Fruit fly (Drosophila melanogaster) whole organism, prepupa: Measurements from ENCODE around the gene CG31141.
A peak's percentile ranks its signal among the peaks of the same experiment; 100 is the strongest.

ENCODE experiments used
- Blimp-1 ChIP-seq: fragments of 200-800 bp; sonication (Bioruptor generic); optimal IDR thresholded peaks from 3 replicates; lab custom pipeline; 2017; ENCODE audit warnings: missing biosample characterization, missing genetic modification characterization, mild to moderate bottlenecking, moderate library complexity, missing genetic modification reagents
- CG10631 ChIP-seq: fragments of 200-800 bp; sonication (Bioruptor generic); optimal IDR thresholded peaks from 2 replicates; lab custom pipeline; 2016; ENCODE audit warnings: missing biosample characterization, missing genetic modification characterization
- CG10669 ChIP-seq: fragments of 200-800 bp; sonication (Bioruptor generic); optimal IDR thresholded peaks from 3 replicates; lab custom pipeline; 2018; ENCODE audit warnings: missing biosample characterization, mild to moderate bottlenecking, missing genetic modification characterization, moderate library complexity
- CG11762 ChIP-seq: fragments of 200-800 bp; sonication (Bioruptor generic); optimal IDR thresholded peaks from 3 replicates; lab custom pipeline; 2016; ENCODE audit warnings: missing biosample characterization, missing genetic modification characterization; ENCODE audit not compliant: insufficient read depth
- CG11902 ChIP-seq: fragments of 200-800 bp; sonication (Bioruptor generic); optimal IDR thresholded peaks from 3 replicates; lab custom pipeline; 2016; ENCODE audit warnings: missing biosample characterization, missing genetic modification characterization
- CG15336 ChIP-seq: fragments of 200-800 bp; sonication (Bioruptor generic); IDR thresholded peaks from 2 replicates; pipeline ENCODE4 v1.3.6; 2022; ENCODE audit warnings: missing biosample characterization, missing genetic modification characterization
- CG1621 ChIP-seq: fragments of 200-800 bp; sonication (Bioruptor generic); optimal IDR thresholded peaks from 3 replicates; lab custom pipeline; 2018; ENCODE audit warnings: missing biosample characterization, mild to moderate bottlenecking, missing genetic modification characterization
- CG16779 ChIP-seq: fragments of 200-800 bp; sonication (Bioruptor generic); optimal IDR thresholded peaks from 3 replicates; lab custom pipeline; 2017; ENCODE audit warnings: missing biosample characterization, mild to moderate bottlenecking, missing genetic modification characterization
- CG3032 ChIP-seq: fragments of 200-800 bp; optimal IDR thresholded peaks from 2 replicates; lab custom pipeline; 2019; ENCODE audit warnings: missing biosample characterization, mild to moderate bottlenecking, missing genetic modification characterization, moderate library complexity
- CG34406 ChIP-seq: fragments of 200-800 bp; sonication (Bioruptor generic); optimal IDR thresholded peaks from 3 replicates; lab custom pipeline; 2016; ENCODE audit warnings: missing biosample characterization, missing genetic modification characterization
- CG3919 ChIP-seq: fragments of 200-800 bp; sonication (Bioruptor generic); optimal IDR thresholded peaks from 3 replicates; lab custom pipeline; 2016; ENCODE audit warnings: missing biosample characterization, missing genetic modification characterization
- CG4318 ChIP-seq: fragments of 200-800 bp; sonication (Bioruptor generic); optimal IDR thresholded peaks from 3 replicates; lab custom pipeline; 2017; ENCODE audit warnings: missing biosample characterization, mild to moderate bottlenecking, missing genetic modification characterization
- CG6163 ChIP-seq: fragments of 200-800 bp; sonication (Bioruptor generic); IDR thresholded peaks from 3 replicates; pipeline ENCODE4 v1.3.6; 2022; ENCODE audit warnings: missing biosample characterization, missing genetic modification characterization
- CG6276 ChIP-seq: fragments of 200-800 bp; sonication (Bioruptor generic); optimal IDR thresholded peaks from 2 replicates; lab custom pipeline; 2017; ENCODE audit warnings: missing biosample characterization, mild to moderate bottlenecking, missing genetic modification characterization
- CG6808 ChIP-seq: fragments of 200-800 bp; sonication (Bioruptor generic); optimal IDR thresholded peaks from 3 replicates; lab custom pipeline; 2017; ENCODE audit warnings: missing biosample characterization, missing genetic modification characterization, mild to moderate bottlenecking, moderate library complexity, missing genetic modification reagents
- CG6854 ChIP-seq: fragments of 200-800 bp; sonication (Bioruptor generic); optimal IDR thresholded peaks from 2 replicates; lab custom pipeline; 2017; ENCODE audit warnings: missing biosample characterization, mild to moderate bottlenecking, missing genetic modification characterization
- CG7368 ChIP-seq: fragments of 200-800 bp; sonication (Bioruptor generic); optimal IDR thresholded peaks from 3 replicates; lab custom pipeline; 2016; ENCODE audit warnings: missing biosample characterization, missing genetic modification characterization
- CG8319 ChIP-seq: fragments of 200-800 bp; sonication (Bioruptor generic); optimal IDR thresholded peaks from 3 replicates; lab custom pipeline; 2016; ENCODE audit warnings: missing biosample characterization, missing genetic modification characterization
- Eip75B ChIP-seq: fragments of 200-800 bp; sonication (Bioruptor generic); optimal IDR thresholded peaks from 3 replicates; lab custom pipeline; 2016; ENCODE audit warnings: missing biosample characterization, missing genetic modification characterization
- Eip78C ChIP-seq: fragments of 200-800 bp; sonication (Bioruptor generic); peaks from one replicate; lab custom pipeline; 2016; ENCODE audit warnings: missing biosample characterization, missing genetic modification characterization
- Eip93F ChIP-seq: fragments of 200-800 bp; sonication (Bioruptor generic); optimal IDR thresholded peaks from 2 replicates; lab custom pipeline; 2016; ENCODE audit warnings: missing biosample characterization, mild to moderate bottlenecking, missing genetic modification characterization
- Ets96B ChIP-seq: fragments of 200-800 bp; optimal IDR thresholded peaks from 2 replicates; lab custom pipeline; 2019; ENCODE audit warnings: missing biosample characterization, mild to moderate bottlenecking, missing genetic modification characterization, moderate library complexity
- Gug ChIP-seq: fragments of 200-800 bp; sonication (Bioruptor generic); IDR thresholded peaks from 2 replicates; pipeline ENCODE4 v1.3.6; 2022; ENCODE audit warnings: missing biosample characterization, missing genetic modification characterization
- Hr38 ChIP-seq: sonication (Bioruptor generic); optimal IDR thresholded peaks from 2 replicates; lab custom pipeline; 2016; ENCODE audit warnings: missing biosample characterization, missing genetic modification characterization
- Hr39 ChIP-seq: fragments of 200-800 bp; sonication (Bioruptor generic); optimal IDR thresholded peaks from 2 replicates; lab custom pipeline; 2016; ENCODE audit warnings: missing biosample characterization, missing genetic modification characterization
- Hr4 ChIP-seq: fragments of 200-800 bp; sonication (Bioruptor generic); optimal IDR thresholded peaks from 3 replicates; lab custom pipeline; 2016; ENCODE audit warnings: missing biosample characterization, missing genetic modification characterization
- Lpt ChIP-seq: fragments of 200-800 bp; sonication (Bioruptor generic); optimal IDR thresholded peaks from 3 replicates; lab custom pipeline; 2016; ENCODE audit warnings: missing biosample characterization, missing genetic modification characterization
- Met ChIP-seq: fragments of 200-800 bp; sonication (Bioruptor generic); optimal IDR thresholded peaks from 3 replicates; lab custom pipeline; 2016; ENCODE audit warnings: missing biosample characterization, missing genetic modification characterization
- OdsH ChIP-seq: fragments of 200-800 bp; sonication (Bioruptor generic); optimal IDR thresholded peaks from 3 replicates; lab custom pipeline; 2016; ENCODE audit warnings: missing biosample characterization, missing genetic modification characterization
- Sox102F ChIP-seq: fragments of 200-800 bp; sonication (Bioruptor generic); optimal IDR thresholded peaks from 2 replicates; lab custom pipeline; 2016; ENCODE audit warnings: missing biosample characterization, mild to moderate bottlenecking, missing genetic modification characterization
- acj6 ChIP-seq: fragments of 200-800 bp; sonication (Bioruptor generic); optimal IDR thresholded peaks from 3 replicates; lab custom pipeline; 2016; ENCODE audit warnings: missing biosample characterization, missing genetic modification characterization
- cyc ChIP-seq: fragments of 200-800 bp; sonication (Bioruptor generic); optimal IDR thresholded peaks from 3 replicates; lab custom pipeline; 2016; ENCODE audit warnings: missing biosample characterization, missing genetic modification characterization
- dsx ChIP-seq: fragments of 200-800 bp; optimal IDR thresholded peaks from 3 replicates; lab custom pipeline; 2019; ENCODE audit warnings: missing biosample characterization, mild to moderate bottlenecking, missing genetic modification characterization, moderate library complexity; ENCODE audit not compliant: poor library complexity, severe bottlenecking
- eg ChIP-seq: fragments of 200-800 bp; sonication (Bioruptor generic); IDR thresholded peaks from 3 replicates; pipeline ENCODE4 v1.3.6; 2022; ENCODE audit warnings: missing biosample characterization, missing genetic modification characterization
- esn ChIP-seq: fragments of 200-800 bp; sonication (Bioruptor generic); optimal IDR thresholded peaks from 2 replicates; lab custom pipeline; 2016; ENCODE audit warnings: missing biosample characterization, mild to moderate bottlenecking, missing genetic modification characterization, moderate library complexity
- fkh ChIP-seq: fragments of 200-800 bp; sonication (Bioruptor generic); optimal IDR thresholded peaks from 3 replicates; lab custom pipeline; 2017; ENCODE audit warnings: missing biosample characterization, mild to moderate bottlenecking, missing genetic modification characterization, moderate library complexity
- net ChIP-seq: fragments of 200-800 bp; sonication (Bioruptor generic); optimal IDR thresholded peaks from 3 replicates; lab custom pipeline; 2016; ENCODE audit warnings: missing biosample characterization, missing genetic modification characterization
- pdm3 ChIP-seq: fragments of 200-800 bp; sonication (Bioruptor generic); optimal IDR thresholded peaks from 3 replicates; lab custom pipeline; 2016; ENCODE audit warnings: missing biosample characterization, missing genetic modification characterization
- salr ChIP-seq, 2 experiments: fragments of 200-800 bp; sonication (Bioruptor generic); optimal IDR thresholded peaks; 3 replicates each; lab custom pipeline; 2016 to 2018; ENCODE audit warnings: missing biosample characterization in 2 of 2, missing genetic modification characterization in 2 of 2, mild to moderate bottlenecking in 1 of 2
- spab ChIP-seq: fragments of 200-800 bp; sonication (Bioruptor generic); optimal IDR thresholded peaks from 2 replicates; lab custom pipeline; 2017; ENCODE audit warnings: missing biosample characterization, mild to moderate bottlenecking, missing genetic modification characterization, missing genetic modification reagents
- ss ChIP-seq, 2 experiments: fragments of 200-800 bp; sonication (Bioruptor generic); optimal IDR thresholded peaks; 2 replicates in 1 of 2; 3 replicates in 1 of 2; lab custom pipeline; 2017 to 2018; ENCODE audit warnings: mild to moderate bottlenecking in 2 of 2, missing biosample characterization in 2 of 2, missing genetic modification characterization in 2 of 2, moderate library complexity in 1 of 2
- vri ChIP-seq: fragments of 200-800 bp; sonication (Bioruptor generic); optimal IDR thresholded peaks from 3 replicates; lab custom pipeline; 2016; ENCODE audit warnings: missing biosample characterization, mild to moderate bottlenecking, missing genetic modification characterization

The CG31141 gene

dm6 chr3R:23931095-23931728 lies 8.1 kb downstream of the CG31141 start, which contains the start of the genes Rpt2 and CG13599 (continued):
- no peak for TF ChIP-seq CG4318
- TF ChIP-seq Met (GFP tag; lab: Kevin White, UChicago): no peak
- peak; percentile 93 for TF ChIP-seq fkh (GFP tag; lab: Kevin White, UChicago)
- peak; percentile 19 for TF ChIP-seq Eip78C (GFP tag; lab: Kevin White, UChicago)
- TF ChIP-seq Sox102F (GFP tag; lab: Kevin White, UChicago): no peak
- TF ChIP-seq, all 60 proteins: peak for 9

- no peak for TF ChIP-seq CG3919 (GFP tag; lab: Kevin White, UChicago)
- TF ChIP-seq vri (GFP tag; lab: Kevin White, UChicago): no peak
- no peak for TF ChIP-seq CG15336 (GFP tag; lab: Robert Waterston, UW)
- TF ChIP-seq ss (GFP tag; optimal IDR thresholded peaks at IDR 0.05; lab: Kevin White, UChicago): no peak
- TF ChIP-seq spab (GFP tag; lab: Kevin White, UChicago): no peak
- TF ChIP-seq Hr4 (GFP tag; lab: Kevin White, UChicago): no peak
- TF ChIP-seq CG6276: no peak
- no peak for TF ChIP-seq CG11902
- no peak for TF ChIP-seq Sox102F (GFP tag; lab: Kevin White, UChicago)
- TF ChIP-seq Gug (GFP tag; lab: Robert Waterston, UW): no peak
- no peak for TF ChIP-seq eg (GFP tag; lab: Robert Waterston, UW)
- no peak for TF ChIP-seq CG10669
- no peak for TF ChIP-seq cyc (GFP tag; lab: Kevin White, UChicago)
- no peak for TF ChIP-seq salr (GFP tag; optimal IDR thresholded peaks at IDR 0.05; lab: Kevin White, UChicago)
- no peak for TF ChIP-seq Eip75B (GFP tag; lab: Kevin White, UChicago)
- no peak for TF ChIP-seq dsx (GFP tag; lab: Kevin White, UChicago)
- TF ChIP-seq esn: no peak
- no peak for TF ChIP-seq Hr39 (GFP tag; lab: Kevin White, UChicago)
These were observed 10.3 kb downstream of the CG31141 start, which contains the start of gene RpS19b for dm6 chr3R:23933430-23933683. TSS of gene RpS19b (minus strand) at chr3R:23933530.

dm6 chr3R:23933684-23934575 lies 10.8 kb downstream of the CG31141 start, which contains the start of gene CG5854:
TSS of gene CG5854 (plus strand) at chr3R:23933912.
- TF ChIP-seq pdm3 (peak; percentile 98), CG4318 (peak; percentile 92), CG1621 (peak; percentile 97), CG6163 (GFP tag; lab: Robert Waterston, UW) (peak; percentile 99), CG6808 (GFP tag; lab: Kevin White, UChicago) (peak; percentile 94), Sox102F (GFP tag; lab: Kevin White, UChicago) (peak; percentile 97), Eip93F (GFP tag; lab: Kevin White, UChicago) (no peak), CG15336 (GFP tag; lab: Robert Waterston, UW) (peak; percentile 99), CG34406 (GFP tag; lab: Kevin White, UChicago) (peak; percentile 96), CG6854 (GFP tag; lab: Kevin White, UChicago) (peak; percentile 87), ss (GFP tag; optimal IDR thresholded peaks at IDR 0.05; lab: Kevin White, UChicago) (peak; percentile 94 to 96), OdsH (GFP tag; lab: Kevin White, UChicago) (peak; percentile 98), esn (peak; percentile 97), acj6 (GFP tag; lab: Kevin White, UChicago) (peak; percentile 98), CG6276 (peak; percentile 98), vri (GFP tag; lab: Kevin White, UChicago) (peak; percentile 96), CG3032 (tag; lab: Kevin White, UChicago) (peak; percentile 92), Hr39 (GFP tag; lab: Kevin White, UChicago) (peak; percentile 97), CG8319 (GFP tag; lab: Kevin White, UChicago) (peak; percentile 95), Eip78C (GFP tag; lab: Kevin White, UChicago) (peak; percentile 99), CG3919 (GFP tag; lab: Kevin White, UChicago) (peak; percentile 99), Hr38 (GFP tag; lab: Kevin White, UChicago) (peak; percentile 84), cyc (GFP tag; lab: Kevin White, UChicago) (peak; percentile 96), CG16779 (tag; lab: Kevin White, UChicago) (peak; percentile 96), Eip75B (GFP tag; lab: Kevin White, UChicago) (peak; percentile 97), fkh (GFP tag; lab: Kevin White, UChicago) (no peak), CG11762 (GFP tag; lab: Kevin White, UChicago) (peak; percentile 96), CG10631 (GFP tag; lab: Kevin White, UChicago) (peak; percentile 96), Blimp-1 (GFP tag; lab: Kevin White, UChicago) (peak; percentile 72), CG10669 (peak; percentile 93), CG7368 (GFP tag; lab: Kevin White, UChicago) (peak; percentile 98), Lpt (peak; percentile 91), spab (GFP tag; lab: Kevin White, UChicago) (peak; percentile 97), net (GFP tag; lab: Kevin White, UChicago) (peak; percentile 99), Ets96B (tag; lab: Kevin White, UChicago) (peak; percentile 96)
